Fruit fly (Drosophila melanogaster): ENCODE results near the gene mRpL38.

mRpL38 gene

DNA sequence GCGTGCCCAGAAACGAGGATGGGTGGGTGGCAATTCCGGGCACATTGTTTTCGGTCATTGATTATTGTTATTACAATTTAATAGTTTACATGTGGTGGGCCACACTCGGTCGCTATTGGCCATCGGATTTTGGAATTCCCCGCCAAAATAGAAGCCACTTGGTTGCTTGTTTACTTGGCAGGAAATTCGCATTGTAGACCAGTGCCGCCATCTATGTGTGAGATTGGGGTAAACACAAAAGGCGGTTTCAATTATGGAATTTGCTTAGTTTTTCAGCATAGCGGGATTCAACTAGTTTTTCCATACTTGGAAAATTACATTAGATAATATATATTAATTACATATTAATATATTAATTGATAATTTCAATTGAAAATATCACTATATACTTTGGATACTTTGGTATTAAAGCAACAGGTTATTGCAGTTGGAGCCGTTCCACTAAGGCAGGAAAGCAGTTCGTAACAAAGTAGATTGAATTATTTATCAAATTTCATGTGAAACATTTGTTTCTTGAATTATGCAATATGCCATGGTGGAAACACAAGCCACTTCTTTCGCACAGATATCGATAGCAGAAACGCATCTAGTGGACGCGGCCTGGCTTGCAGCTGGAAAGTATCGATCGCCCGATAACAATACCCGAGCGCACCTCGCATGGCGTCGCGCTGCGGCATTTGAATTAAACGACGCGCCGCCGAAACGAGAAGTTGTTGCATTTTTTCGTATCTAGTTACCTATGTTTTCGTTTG lies 21.1 kb downstream of the mRpL38 start, which contains the start of gene mud (continued):
- TF ChIP-seq Gsc (GFP tag; IDR thresholded peaks at IDR 0.05) = no peak
- no peak for TF ChIP-seq so (GFP tag; IDR thresholded peaks at IDR 0.05)
- no peak for TF ChIP-seq Usf (GFP tag; optimal IDR thresholded peaks at IDR 0.05)
- TF ChIP-seq CG15269 (tag; optimal IDR thresholded peaks at IDR 0.05) = no peak
- TF ChIP-seq inv (GFP tag; IDR thresholded peaks at IDR 0.05; ENCODE audit: partially characterized antibody) = peak; percentile 56
- no peak for TF ChIP-seq CG1832 (GFP tag; optimal IDR thresholded peaks at IDR 0.05)
- no peak for TF ChIP-seq CG8359 (GFP tag; optimal IDR thresholded peaks at IDR 0.05; ENCODE audit: borderline replicate concordance)
- TF ChIP-seq CG13296 (GFP tag; optimal IDR thresholded peaks at IDR 0.05) = no peak
- no peak for TF ChIP-seq Nf-YB (GFP tag; optimal IDR thresholded peaks at IDR 0.05)
- no peak for TF ChIP-seq dpn (GFP tag; optimal IDR thresholded peaks at IDR 0.05)
- no peak for TF ChIP-seq Camta (GFP tag; optimal IDR thresholded peaks at IDR 0.05)
- peak; percentile 18 for TF ChIP-seq az2 (GFP tag; optimal IDR thresholded peaks at IDR 0.05)
- TF ChIP-seq CG2875 (GFP tag; optimal IDR thresholded peaks at IDR 0.05) = no peak
- TF ChIP-seq hth (optimal IDR thresholded peaks at IDR 0.05) = no peak
- peak; percentile 77 for TF ChIP-seq hb (GFP tag; IDR thresholded peaks at IDR 0.05; ENCODE audit: partially characterized antibody)
- 0 out of 2 replicates have a peak, but pooled peaks have one; percentile 26 for TF ChIP-seq NFAT (GFP tag; IDR thresholded peaks at IDR 0.05)
- no peak for TF ChIP-seq CG8290 (GFP tag; optimal IDR thresholded peaks at IDR 0.05)
- TF ChIP-seq CG8290 (tag; optimal IDR thresholded peaks at IDR 0.05) = no peak
- no peak for TF ChIP-seq scrt (GFP tag; optimal IDR thresholded peaks at IDR 0.05)
- peak; percentile 61 for TF ChIP-seq CG13775 (GFP tag; optimal IDR thresholded peaks at IDR 0.05)
- peak; percentile 20 for TF ChIP-seq ind (GFP tag; optimal IDR thresholded peaks at IDR 0.05)
- no peak for TF ChIP-seq sqz (GFP tag; optimal IDR thresholded peaks at IDR 0.05)
- TF ChIP-seq NfI (GFP tag; optimal IDR thresholded peaks at IDR 0.05) = no peak
- no peak for TF ChIP-seq Bteb2 (GFP tag; optimal IDR thresholded peaks at IDR 0.05)
- TF ChIP-seq nom (GFP tag; optimal IDR thresholded peaks at IDR 0.05) = no peak
- no peak for TF ChIP-seq CG8478 (optimal IDR thresholded peaks at IDR 0.05)
- peak; percentile 30; the same call in 1 of the 2 replicates for TF ChIP-seq esg (GFP tag; conservative IDR thresholded peaks at IDR 0.05)
- TF ChIP-seq Trl (optimal IDR thresholded peaks at IDR 0.05) = no peak
- TF ChIP-seq Trl (GFP tag; optimal IDR thresholded peaks at IDR 0.05) = no peak
- TF ChIP-seq CG12155 (GFP tag; optimal IDR thresholded peaks at IDR 0.05) = no peak
- TF ChIP-seq lab (GFP tag; optimal IDR thresholded peaks at IDR 0.05) = peak; percentile 4
- peak; percentile 70 for TF ChIP-seq nmo (GFP tag; optimal IDR thresholded peaks at IDR 0.05)
- TF ChIP-seq NC2α (GFP tag; optimal IDR thresholded peaks at IDR 0.05) = no peak
- TF ChIP-seq onecut (GFP tag; IDR thresholded peaks at IDR 0.05) = no peak
- no peak for TF ChIP-seq CG12071 (GFP tag; optimal IDR thresholded peaks at IDR 0.05)
- peak; percentile 37 for TF ChIP-seq Xbp1 (GFP tag; optimal IDR thresholded peaks at IDR 0.05)
- TF ChIP-seq sc (optimal IDR thresholded peaks at IDR 0.05) = no peak
- peak; percentile 5 for TF ChIP-seq sc (GFP tag; optimal IDR thresholded peaks at IDR 0.05)
- no peak for TF ChIP-seq pb (GFP tag; optimal IDR thresholded peaks at IDR 0.05)
- TF ChIP-seq CG16815 (GFP tag; optimal IDR thresholded peaks at IDR 0.05) = peak; percentile 19
- TF ChIP-seq row (GFP tag; IDR thresholded peaks at IDR 0.05) = peak; percentile 80
- TF ChIP-seq maf-S (GFP tag; optimal IDR thresholded peaks at IDR 0.05) = no peak
- TF ChIP-seq CG1602 (GFP tag; optimal IDR thresholded peaks at IDR 0.05) = no peak
- no peak for TF ChIP-seq al (GFP tag; IDR thresholded peaks at IDR 0.05)
- TF ChIP-seq CG12391 (tag; optimal IDR thresholded peaks at IDR 0.05) = peak; percentile 58
- peak; percentile 69; the same call in 2 of the 3 replicates for TF ChIP-seq Opbp (GFP tag; IDR thresholded peaks at IDR 0.05; ENCODE audit: partially characterized antibody)
- TF ChIP-seq Hr3 (GFP tag; optimal IDR thresholded peaks at IDR 0.05) = peak; percentile 38
- TF ChIP-seq CG5245 (GFP tag; optimal IDR thresholded peaks at IDR 0.05) = no peak
- no peak for TF ChIP-seq C15 (GFP tag; IDR thresholded peaks at IDR 0.05)
- no peak for TF ChIP-seq org-1 (GFP tag; optimal IDR thresholded peaks at IDR 0.05)
- no peak for TF ChIP-seq Sox102F (GFP tag; optimal IDR thresholded peaks at IDR 0.05)

Measured in whole organism, embryonic.